Fruit fly (Drosophila melanogaster): ENCODE measurements around the gene CG6271.

Gene CG6271

dm6 chr3R:27069810-27070625 lies 44.1 kb upstream of the CG6271 start, which contains the start of gene spz (continued):
- TF ChIP-seq kay (GFP tag; optimal IDR thresholded peaks at IDR 0.05) (peak; percentile 70), CG7357 (GFP tag; IDR thresholded peaks at IDR 0.05) (no peak), al (GFP tag; IDR thresholded peaks at IDR 0.05) (0 out of 2 replicates have a peak, but pooled peaks have one; percentile 6), fd96Cb (tag; optimal IDR thresholded peaks at IDR 0.05) (peak; percentile 6), unpg (GFP tag; optimal IDR thresholded peaks at IDR 0.05) (peak; percentile 46), YL-1 (GFP tag; optimal IDR thresholded peaks at IDR 0.05) (no peak), CkIIα-i1 (GFP tag; IDR thresholded peaks at IDR 0.05) (no peak), Med (GFP tag) (peak; percentile 75), gfzf (GFP tag; optimal IDR thresholded peaks at IDR 0.05) (no peak), Atf6 (GFP tag; IDR thresholded peaks at IDR 0.05) (no peak; the same call in 1 of the 2 replicates), Mad (GFP tag; optimal IDR thresholded peaks at IDR 0.05) (no peak), NFAT (GFP tag; IDR thresholded peaks at IDR 0.05) (no peak), Rx (GFP tag; IDR thresholded peaks at IDR 0.05) (no peak), lab (GFP tag; optimal IDR thresholded peaks at IDR 0.05) (peak; percentile 28), sr (GFP tag; IDR thresholded peaks at IDR 0.05) (no peak), Drgx (GFP tag; IDR thresholded peaks at IDR 0.05) (peak; percentile 30; the same call in 1 of the 2 replicates), tgo (GFP tag; IDR thresholded peaks at IDR 0.05) (no peak), Dref (GFP tag; IDR thresholded peaks at IDR 0.05) (no peak), Meics (GFP tag; optimal IDR thresholded peaks at IDR 0.05) (peak; percentile 7), nom (GFP tag; optimal IDR thresholded peaks at IDR 0.05) (peak; percentile 2), Hey (tag; optimal IDR thresholded peaks at IDR 0.05) (no peak), CG13296 (GFP tag; optimal IDR thresholded peaks at IDR 0.05) (no peak), CG7839 (tag; optimal IDR thresholded peaks at IDR 0.05) (peak; percentile 37), fd64A (GFP tag; optimal IDR thresholded peaks at IDR 0.05) (no peak), Side (GFP tag; optimal IDR thresholded peaks at IDR 0.05) (no peak), CG10565 (GFP tag; optimal IDR thresholded peaks at IDR 0.05) (no peak), row (GFP tag; IDR thresholded peaks at IDR 0.05) (peak; percentile 46; the same call in 1 of the 3 replicates), CG34376 (GFP tag; optimal IDR thresholded peaks at IDR 0.05) (peak; percentile 22), Hr78 (GFP tag; optimal IDR thresholded peaks at IDR 0.05) (peak in 1 of 2 experiments; percentile 4), Xbp1 (GFP tag; optimal IDR thresholded peaks at IDR 0.05) (peak; percentile 32), CG7928 (GFP tag; optimal IDR thresholded peaks at IDR 0.05) (no peak), hbn (GFP tag; IDR thresholded peaks at IDR 0.05; ENCODE audit: partially characterized antibody) (0 out of 2 replicates have a peak, but pooled peaks have one; percentile 24), CG10209 (GFP tag; optimal IDR thresholded peaks at IDR 0.05) (peak; percentile 17), CG10267 (tag; optimal IDR thresholded peaks at IDR 0.05) (no peak), Sox102F (GFP tag; optimal IDR thresholded peaks at IDR 0.05) (peak; percentile 54), sisA (GFP tag; IDR thresholded peaks at IDR 0.05) (no peak), CG42726 (GFP tag; IDR thresholded peaks at IDR 0.05; ENCODE audit: partially characterized antibody) (no peak), ssp (GFP tag; IDR thresholded peaks at IDR 0.05) (no peak), h (optimal IDR thresholded peaks at IDR 0.05) (no peak), CG11696 (GFP tag; IDR thresholded peaks at IDR 0.05) (no peak), CG13424 (tag; optimal IDR thresholded peaks at IDR 0.05) (peak; percentile 4), CG4854 (GFP tag; optimal IDR thresholded peaks at IDR 0.05) (no peak), Sox100B (GFP tag; optimal IDR thresholded peaks at IDR 0.05) (peak; percentile 8), CG17359 (tag; optimal IDR thresholded peaks at IDR 0.05) (peak; percentile 50), CG7786 (GFP tag; optimal IDR thresholded peaks at IDR 0.05) (no peak), CG11085 (GFP tag; IDR thresholded peaks at IDR 0.05) (no peak), grau (tag; optimal IDR thresholded peaks at IDR 0.05) (peak; percentile 18), ap (GFP tag; IDR thresholded peaks at IDR 0.05) (no peak), tap (tag; optimal IDR thresholded peaks at IDR 0.05) (no peak)
